Worm (Caenorhabditis elegans) whole organism, mixed stage, embryonic: ENCODE data around the gene C16A3.5.

Experiments
- ceh-39 ChIP-seq: fragments of 150-350 bp; optimal IDR thresholded peaks from 2 replicates; lab custom pipeline; 2014; ENCODE audit warnings: missing biosample characterization, missing genetic modification characterization
- elt-1 ChIP-seq: sonication (generic microtip); optimal IDR thresholded peaks from 2 replicates; lab custom pipeline; 2017; ENCODE audit warnings: missing genetic modification characterization, mild to moderate bottlenecking, missing compliant biosample characterization, antibody characterized with exemption, moderate library complexity, borderline replicate concordance; ENCODE audit not compliant: insufficient read depth
- lsy-2 ChIP-seq: fragments of 150-350 bp; optimal IDR thresholded peaks from 2 replicates; lab custom pipeline; 2014; ENCODE audit warnings: missing biosample characterization, missing genetic modification characterization
- nhr-237 ChIP-seq: fragments of 150-350 bp; optimal IDR thresholded peaks from 2 replicates; lab custom pipeline; 2014; ENCODE audit warnings: missing biosample characterization, missing genetic modification characterization
- sem-2 ChIP-seq: fragments of 200-800 bp; sonication (Bioruptor generic); optimal IDR thresholded peaks from 2 replicates; lab custom pipeline; 2018; ENCODE audit warnings: mild to moderate bottlenecking, missing genetic modification characterization, missing compliant biosample characterization
- ztf-11 ChIP-seq: fragments of 150-350 bp; optimal IDR thresholded peaks from 2 replicates; lab custom pipeline; 2014; ENCODE audit warnings: missing biosample characterization, missing genetic modification characterization

ce11 chrIII:6415306-6415973 lies 34.9 kb downstream of the C16A3.5 start, which contains the start of gene nas-4:
- TF ChIP-seq lsy-2 (tag; lab: Kevin White, UChicago) (no peak), ztf-11 (tag; lab: Kevin White, UChicago) (no peak), ceh-39 (no peak), elt-1 (tag; lab: Kevin White, UChicago) (no peak), nhr-237 (tag; lab: Kevin White, UChicago) (no peak), sem-2 (no peak)
